Worm (Caenorhabditis elegans): ENCODE measurements around the gene acbp-7.

Gene acbp-7

DNA sequence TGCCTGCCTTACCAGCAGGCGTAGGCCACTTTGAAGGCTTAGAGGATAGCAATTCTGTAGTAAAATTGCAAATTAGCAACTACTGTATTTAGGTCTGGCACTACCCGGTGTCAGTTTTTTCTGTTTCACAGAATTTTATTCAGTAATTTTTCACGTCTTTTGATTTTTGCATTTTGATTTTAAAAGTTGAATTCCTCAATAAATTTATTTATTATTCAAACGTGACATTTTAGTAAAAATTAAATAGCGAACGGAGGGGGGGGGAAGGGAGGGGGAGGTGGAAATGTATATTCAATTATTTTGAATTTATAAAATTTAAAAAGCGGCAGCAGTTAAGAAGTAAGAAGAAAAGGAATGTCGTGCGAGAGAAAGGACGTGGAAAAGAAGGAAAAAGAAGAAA, 20.3 kb upstream of the acbp-7 start, which contains the start of gene F26A1.4:
Gene F26A1.4 (plus strand): TSS at position 301 of the 400 bp plus-strand sequence.
- TF ChIP-seq blmp-1 (tag; optimal IDR thresholded peaks at IDR 0.05; ENCODE audit: insufficient read depth) (no peak), skn-1 (tag; optimal IDR thresholded peaks at IDR 0.05) (no peak), dmd-4 (tag; optimal IDR thresholded peaks at IDR 0.05) (no peak), zag-1 (tag; optimal IDR thresholded peaks at IDR 0.05) (no peak), nhr-12 (tag; optimal IDR thresholded peaks at IDR 0.05) (no peak), Y55F3AM.14 (GFP tag; optimal IDR thresholded peaks at IDR 0.05) (no peak), nhr-6 (tag; optimal IDR thresholded peaks at IDR 0.05) (no peak), ztf-4 (tag; optimal IDR thresholded peaks at IDR 0.05) (no peak), ceh-16 (tag; optimal IDR thresholded peaks at IDR 0.05) (no peak)

DNA sequence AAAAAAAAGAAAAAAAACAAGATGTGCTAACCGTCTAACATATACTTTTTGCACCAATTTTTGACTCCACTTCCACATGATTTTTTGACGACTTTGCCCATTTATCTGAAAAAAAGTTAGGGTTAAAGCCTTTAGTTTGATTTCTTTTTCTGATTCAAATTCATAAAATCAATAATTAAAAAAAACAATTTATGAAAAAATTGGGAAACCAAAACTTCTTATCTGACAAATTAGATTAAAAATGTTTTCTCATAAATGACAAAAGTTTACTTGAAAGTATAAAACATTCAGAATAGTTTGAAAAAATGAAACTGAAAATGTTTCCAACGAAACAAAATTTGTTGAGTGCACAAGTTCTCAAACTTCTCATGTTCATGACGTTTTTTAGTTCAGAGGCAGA, 17.7 kb upstream of the acbp-7 start, which contains the start of gene F26A1.7:
Gene F26A1.7 (minus strand): TSS at position 101 of the 400 bp plus-strand sequence.
- TF ChIP-seq nhr-6 (tag; optimal IDR thresholded peaks at IDR 0.05): no peak
- no peak for TF ChIP-seq ceh-16 (tag; optimal IDR thresholded peaks at IDR 0.05)
- TF ChIP-seq elt-1 (tag; optimal IDR thresholded peaks at IDR 0.05): no peak
- no peak for TF ChIP-seq nhr-77 (tag; optimal IDR thresholded peaks at IDR 0.05)
- TF ChIP-seq unc-62 (GFP tag; optimal IDR thresholded peaks at IDR 0.05): no peak
- no peak for TF ChIP-seq alr-1 (tag; optimal IDR thresholded peaks at IDR 0.05)
- no peak for TF ChIP-seq unc-39 (tag; optimal IDR thresholded peaks at IDR 0.05)
- no peak for TF ChIP-seq nhr-23 (tag; optimal IDR thresholded peaks at IDR 0.05)
- TF ChIP-seq nhr-12 (tag; optimal IDR thresholded peaks at IDR 0.05): no peak
- no peak for TF ChIP-seq blmp-1 (tag; optimal IDR thresholded peaks at IDR 0.05; ENCODE audit: insufficient read depth)
- no peak for TF ChIP-seq ceh-82 (tag; optimal IDR thresholded peaks at IDR 0.05)
- TF ChIP-seq crh-2 (tag; optimal IDR thresholded peaks at IDR 0.05): no peak
- TF ChIP-seq dmd-4 (tag; optimal IDR thresholded peaks at IDR 0.05): no peak

DNA sequence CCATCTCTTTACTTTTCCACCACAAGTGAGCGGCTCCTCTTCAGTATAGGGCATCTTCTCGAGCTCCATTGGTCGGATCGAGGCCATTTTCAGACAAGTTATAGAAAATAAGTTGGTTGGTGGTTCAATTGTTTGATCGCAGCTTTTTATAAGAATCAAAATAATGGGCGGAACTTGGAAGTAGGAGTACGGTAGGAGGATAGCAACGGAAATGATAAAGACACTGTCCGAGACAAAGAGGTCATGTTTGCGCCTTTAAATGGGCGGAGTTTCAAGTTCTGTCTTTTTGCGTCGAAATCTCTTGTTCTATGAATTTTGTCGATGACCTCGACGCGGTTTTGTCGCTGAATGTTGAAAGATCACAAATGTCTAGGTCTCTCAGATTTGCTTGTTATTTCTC, 15.4 kb upstream of the acbp-7 start, which contains the start of gene F26A1.8:
Gene F26A1.8 (minus strand): TSS at position 101 of the 400 bp plus-strand sequence.
- TF ChIP-seq crh-2 (tag; optimal IDR thresholded peaks at IDR 0.05): no peak
- no peak for TF ChIP-seq dmd-4 (tag; optimal IDR thresholded peaks at IDR 0.05)
- TF ChIP-seq nhr-12 (tag; optimal IDR thresholded peaks at IDR 0.05): no peak
- no peak for TF ChIP-seq egl-27 (tag; optimal IDR thresholded peaks at IDR 0.05)
- no peak for TF ChIP-seq peb-1 (tag; optimal IDR thresholded peaks at IDR 0.05)
- TF ChIP-seq zag-1 (tag; optimal IDR thresholded peaks at IDR 0.05): no peak
- no peak for TF ChIP-seq unc-62 (GFP tag; optimal IDR thresholded peaks at IDR 0.05)
- no peak for TF ChIP-seq mdl-1 (tag; optimal IDR thresholded peaks at IDR 0.05)
- no peak for TF ChIP-seq ztf-1 (GFP tag; conservative IDR thresholded peaks at IDR 0.05)
- no peak for TF ChIP-seq nhr-25 (tag; optimal IDR thresholded peaks at IDR 0.05)
- no peak for TF ChIP-seq Y55F3AM.14 (GFP tag; optimal IDR thresholded peaks at IDR 0.05)
- TF ChIP-seq unc-39 (tag; optimal IDR thresholded peaks at IDR 0.05): no peak
- no peak for TF ChIP-seq sem-4 (tag; optimal IDR thresholded peaks at IDR 0.05)
- TF ChIP-seq sma-3 (GFP tag; optimal IDR thresholded peaks at IDR 0.05): no peak

DNA sequence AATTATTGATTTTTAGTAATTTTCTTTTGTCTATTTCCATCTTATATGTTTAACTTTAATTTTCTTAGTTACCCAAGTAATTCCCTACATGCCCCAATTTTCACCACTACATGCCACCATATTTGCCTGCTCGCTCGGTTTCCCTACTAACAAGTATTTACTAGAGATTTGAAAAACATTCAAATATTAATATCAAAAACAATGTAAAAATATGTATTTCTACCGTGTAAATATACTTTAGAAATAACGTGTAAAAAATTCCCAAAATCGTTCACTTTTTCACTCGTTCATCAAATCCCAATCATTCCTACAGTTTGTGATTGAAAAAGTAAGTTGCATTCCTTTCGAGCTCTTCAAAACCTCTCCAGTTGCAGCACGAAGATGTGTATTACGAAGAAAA, 10.9 kb upstream of the acbp-7 start, which contains the start of gene F26A1.3:
Gene F26A1.3 (plus strand): TSS at position 301 of the 400 bp plus-strand sequence.
- TF ChIP-seq elt-1 (tag; optimal IDR thresholded peaks at IDR 0.05): no peak

DNA sequence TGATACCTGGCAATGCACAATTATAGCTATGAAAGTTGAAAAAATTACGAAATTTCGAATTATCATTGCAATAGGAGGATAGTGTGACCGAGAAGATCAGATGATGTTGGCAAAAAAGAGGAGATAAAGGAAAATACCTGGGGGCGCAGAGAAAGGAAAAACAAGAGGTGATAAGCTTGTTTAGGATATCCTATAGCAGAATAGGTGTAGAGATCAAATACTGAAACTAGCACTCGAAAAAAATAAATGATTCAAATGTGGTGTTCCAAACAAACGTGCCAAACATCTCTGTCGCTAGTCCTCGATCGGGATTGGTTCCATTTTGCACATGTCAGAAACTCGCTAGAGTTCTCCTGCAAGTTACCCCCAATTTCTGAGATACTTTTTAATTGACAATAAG, 8.1 kb upstream of the acbp-7 start, which contains the start of gene F26A1.9:
Gene F26A1.9 (minus strand): TSS at position 101 of the 400 bp plus-strand sequence.
- TF ChIP-seq fos-1 (tag; optimal IDR thresholded peaks at IDR 0.05) (no peak), sma-3 (GFP tag; optimal IDR thresholded peaks at IDR 0.05) (no peak), nhr-11 (tag; optimal IDR thresholded peaks at IDR 0.05) (no peak), nhr-21 (tag; optimal IDR thresholded peaks at IDR 0.05) (no peak), ZK546.5 (tag; optimal IDR thresholded peaks at IDR 0.05) (no peak), nhr-77 (tag; optimal IDR thresholded peaks at IDR 0.05) (no peak), nhr-237 (tag; optimal IDR thresholded peaks at IDR 0.05) (no peak), zag-1 (tag; optimal IDR thresholded peaks at IDR 0.05) (no peak), crh-2 (tag; optimal IDR thresholded peaks at IDR 0.05) (no peak)

DNA sequence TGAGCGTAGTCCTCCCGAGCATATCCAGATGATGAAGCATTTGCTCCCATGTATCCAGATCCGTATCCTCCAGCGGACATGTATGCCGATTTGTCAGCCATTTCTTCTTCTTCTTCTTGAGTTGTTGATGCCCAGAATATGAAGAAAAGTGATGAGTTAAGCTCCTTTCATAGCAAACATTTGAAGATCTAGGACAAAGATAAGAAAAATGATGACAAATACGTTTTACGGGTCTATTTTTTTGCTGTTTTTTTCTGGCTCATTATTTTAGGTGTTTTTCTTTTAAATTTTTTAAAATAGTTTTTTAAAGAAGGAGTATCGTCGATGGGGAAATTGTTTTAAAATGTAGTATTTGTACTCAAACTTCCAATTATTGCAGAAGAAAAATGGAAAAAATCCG, 7.3 kb upstream of the acbp-7 start, which contains the start of gene nspd-9:
Gene nspd-9 (minus strand): TSS at position 101 of the 400 bp plus-strand sequence.
- no peak for TF ChIP-seq lsy-2 (tag; optimal IDR thresholded peaks at IDR 0.05)
- no peak for TF ChIP-seq ztf-1 (GFP tag; conservative IDR thresholded peaks at IDR 0.05)
- TF ChIP-seq fos-1 (tag; optimal IDR thresholded peaks at IDR 0.05): no peak
- TF ChIP-seq unc-55 (GFP tag; optimal IDR thresholded peaks at IDR 0.05): no peak
- TF ChIP-seq aly-2 (tag; optimal IDR thresholded peaks at IDR 0.05): no peak
- TF ChIP-seq nhr-237 (tag; optimal IDR thresholded peaks at IDR 0.05): no peak
- TF ChIP-seq Y55F3AM.14 (GFP tag; optimal IDR thresholded peaks at IDR 0.05): no peak

Data from whole organism, L2 larva.